Fruit fly (Drosophila melanogaster) whole organism, embryonic: ENCODE results near the gene Eip75B.

Experiments
- ATbp ChIP-seq: fragments of 200-800 bp; sonication (Bioruptor generic); optimal IDR thresholded peaks from 2 replicates; lab custom pipeline; 2017; ENCODE audit warnings: missing biosample characterization, mild to moderate bottlenecking, missing genetic modification characterization, missing genetic modification reagents
- Asciz ChIP-seq: fragments of 200-800 bp; sonication (Bioruptor generic); optimal IDR thresholded peaks from 2 replicates; lab custom pipeline; 2017; ENCODE audit warnings: missing biosample characterization, mild to moderate bottlenecking, missing genetic modification characterization, missing genetic modification reagents
- Blimp-1 ChIP-seq: fragments of 200-800 bp; sonication (Bioruptor generic); optimal IDR thresholded peaks from 3 replicates; lab custom pipeline; 2018; ENCODE audit warnings: missing biosample characterization, missing genetic modification characterization, mild to moderate bottlenecking, moderate library complexity, missing genetic modification reagents
- CG10147 ChIP-seq: fragments of 200-800 bp; sonication (Bioruptor generic); optimal IDR thresholded peaks from 2 replicates; lab custom pipeline; 2019; ENCODE audit warnings: missing biosample characterization, mild to moderate bottlenecking, missing genetic modification characterization, moderate library complexity
- CG10321 ChIP-seq: fragments of 200-800 bp; sonication (Bioruptor generic); IDR thresholded peaks from 2 replicates; pipeline ENCODE4 v1.3.6; 2022; ENCODE audit warnings: missing biosample characterization, missing genetic modification characterization
- CG10431 ChIP-seq: fragments of 200-800 bp; sonication (Bioruptor generic); optimal IDR thresholded peaks from 3 replicates; lab custom pipeline; 2018; ENCODE audit warnings: missing biosample characterization, mild to moderate bottlenecking, missing genetic modification characterization
- CG11504 ChIP-seq: fragments of 200-800 bp; sonication (Bioruptor generic); optimal IDR thresholded peaks from 3 replicates; lab custom pipeline; 2019; ENCODE audit warnings: missing biosample characterization, mild to moderate bottlenecking, missing genetic modification characterization, moderate library complexity
- CG12769 ChIP-seq: fragments of 200-800 bp; sonication (Bioruptor generic); optimal IDR thresholded peaks from 2 replicates; lab custom pipeline; 2019; ENCODE audit warnings: missing biosample characterization, mild to moderate bottlenecking, missing genetic modification characterization, moderate library complexity
- CG17912 ChIP-seq: fragments of 200-800 bp; sonication (Bioruptor generic); optimal IDR thresholded peaks from 2 replicates; lab custom pipeline; 2018; ENCODE audit warnings: missing biosample characterization, mild to moderate bottlenecking, missing genetic modification characterization
- CG1792 ChIP-seq: fragments of 200-800 bp; sonication (Bioruptor generic); optimal IDR thresholded peaks from 2 replicates; lab custom pipeline; 2016; ENCODE audit warnings: missing biosample characterization, missing genetic modification characterization
- CG18619 ChIP-seq: fragments of 200-800 bp; sonication (Bioruptor generic); optimal IDR thresholded peaks from 3 replicates; lab custom pipeline; 2017; ENCODE audit warnings: missing biosample characterization, mild to moderate bottlenecking, missing genetic modification characterization
- CG3163 ChIP-seq: fragments of 200-800 bp; sonication (Bioruptor generic); optimal IDR thresholded peaks from 3 replicates; lab custom pipeline; 2016; ENCODE audit warnings: missing biosample characterization, missing genetic modification characterization
- CG4707 ChIP-seq: fragments of 200-800 bp; sonication (Bioruptor generic); optimal IDR thresholded peaks from 2 replicates; lab custom pipeline; 2018; ENCODE audit warnings: missing biosample characterization, mild to moderate bottlenecking, missing genetic modification characterization, moderate library complexity
- CG6813 ChIP-seq: fragments of 200-800 bp; sonication (Bioruptor generic); optimal IDR thresholded peaks from 2 replicates; lab custom pipeline; 2017; ENCODE audit warnings: missing biosample characterization, missing genetic modification characterization, mild to moderate bottlenecking, moderate library complexity, missing genetic modification reagents
- CG9727 ChIP-seq: fragments of 200-800 bp; sonication (Bioruptor generic); optimal IDR thresholded peaks from 3 replicates; lab custom pipeline; 2017; ENCODE audit warnings: missing biosample characterization, mild to moderate bottlenecking, missing genetic modification characterization
- CTCF ChIP-seq: fragments of 200-800 bp; sonication (Bioruptor generic); optimal IDR thresholded peaks from 2 replicates; lab custom pipeline; 2017; ENCODE audit warnings: missing biosample characterization, mild to moderate bottlenecking, missing genetic modification characterization, moderate library complexity
- CrebB ChIP-seq: fragments of 200-800 bp; sonication (Bioruptor generic); optimal IDR thresholded peaks from 3 replicates; lab custom pipeline; 2018; ENCODE audit warnings: missing biosample characterization, mild to moderate bottlenecking, missing genetic modification characterization
- D ChIP-seq, 2 experiments: fragments of 200-800 bp in 1 of 2; fragments of >200 bp in 1 of 2; sonication (Bioruptor generic) in 1 of 2; optimal IDR thresholded peaks; 2 replicates in 1 of 2; 3 replicates in 1 of 2; lab custom pipeline; 2017; ENCODE audit warnings: mild to moderate bottlenecking in 1 of 2, missing biosample characterization in 1 of 2, missing genetic modification characterization in 1 of 2, missing genetic modification reagents in 1 of 2
- D19A ChIP-seq: fragments of 200-800 bp; optimal IDR thresholded peaks from 3 replicates; lab custom pipeline; 2019; ENCODE audit warnings: missing biosample characterization, mild to moderate bottlenecking, missing genetic modification characterization, moderate library complexity
- Dbx ChIP-seq: fragments of 200-800 bp; sonication (Bioruptor generic); IDR thresholded peaks from 3 replicates; pipeline ENCODE4 v1.3.6; 2022; ENCODE audit warnings: missing biosample characterization, missing genetic modification characterization
- Deaf1 ChIP-seq: fragments of 200-800 bp; optimal IDR thresholded peaks from 3 replicates; lab custom pipeline; 2019; ENCODE audit warnings: missing biosample characterization, mild to moderate bottlenecking, missing genetic modification characterization, moderate library complexity
- Drgx ChIP-seq: fragments of 200-800 bp; sonication (Bioruptor generic); IDR thresholded peaks from 2 replicates; pipeline ENCODE4 v1.3.6; 2022; ENCODE audit warnings: missing biosample characterization, missing genetic modification characterization
- HHEX ChIP-seq: fragments of 200-800 bp; sonication (Bioruptor generic); optimal IDR thresholded peaks from 3 replicates; lab custom pipeline; 2017; ENCODE audit warnings: missing biosample characterization, mild to moderate bottlenecking, missing genetic modification characterization, missing genetic modification reagents
- Hr78 ChIP-seq, 2 experiments: fragments of 200-800 bp in 1 of 2; fragments of >200 bp in 1 of 2; sonication (Bioruptor generic) in 1 of 2; optimal IDR thresholded peaks; 2 replicates each; lab custom pipeline; 2017 to 2019; ENCODE audit warnings: missing biosample characterization in 2 of 2, missing genetic modification characterization in 2 of 2, mild to moderate bottlenecking in 1 of 2, moderate library complexity in 1 of 2
- MTF-1 ChIP-seq: fragments of 200-800 bp; sonication (Bioruptor generic); optimal IDR thresholded peaks from 2 replicates; lab custom pipeline; 2018; ENCODE audit warnings: missing biosample characterization, mild to moderate bottlenecking, missing genetic modification characterization, borderline replicate concordance
- Nf-YB ChIP-seq: fragments of 200-800 bp; sonication (Bioruptor generic); optimal IDR thresholded peaks from 3 replicates; lab custom pipeline; 2019; ENCODE audit warnings: missing biosample characterization, mild to moderate bottlenecking, missing genetic modification characterization, moderate library complexity
- Nf-YC ChIP-seq: fragments of 200-800 bp; optimal IDR thresholded peaks from 3 replicates; lab custom pipeline; 2019; ENCODE audit warnings: missing biosample characterization, mild to moderate bottlenecking, missing genetic modification characterization, moderate library complexity
- Sry-β ChIP-seq: fragments of 200-800 bp; sonication (Bioruptor generic); optimal IDR thresholded peaks from 2 replicates; lab custom pipeline; 2018; ENCODE audit warnings: missing biosample characterization, mild to moderate bottlenecking, missing genetic modification characterization, moderate library complexity
- YL-1 ChIP-seq: fragments of 200-800 bp; sonication (Bioruptor generic); optimal IDR thresholded peaks from 3 replicates; lab custom pipeline; 2017; ENCODE audit warnings: missing biosample characterization, mild to moderate bottlenecking, missing genetic modification characterization
- ato ChIP-seq: fragments of 200-800 bp; sonication (Bioruptor generic); IDR thresholded peaks from 2 replicates; pipeline ENCODE4 v1.3.6; 2022; ENCODE audit warnings: missing biosample characterization, missing genetic modification characterization; ENCODE audit not compliant: partially characterized antibody
- bsh ChIP-seq, 2 experiments: fragments of 200-800 bp; sonication (Bioruptor generic); optimal IDR thresholded peaks; 2 replicates each; lab custom pipeline; 2017 to 2018; ENCODE audit warnings: mild to moderate bottlenecking in 2 of 2, missing biosample characterization in 2 of 2, missing genetic modification characterization in 2 of 2, moderate library complexity in 1 of 2
- caup ChIP-seq: fragments of 200-800 bp; sonication (Bioruptor generic); optimal IDR thresholded peaks from 3 replicates; lab custom pipeline; 2017; ENCODE audit warnings: missing biosample characterization, mild to moderate bottlenecking, missing genetic modification characterization, moderate library complexity; ENCODE audit not compliant: severe bottlenecking
- corto ChIP-seq: fragments of 200-800 bp; sonication (Bioruptor generic); optimal IDR thresholded peaks from 2 replicates; lab custom pipeline; 2016; ENCODE audit warnings: missing biosample characterization, mild to moderate bottlenecking, missing genetic modification characterization, moderate library complexity
- dmrt11E ChIP-seq: fragments of 200-800 bp; sonication (Bioruptor generic); optimal IDR thresholded peaks from 3 replicates; lab custom pipeline; 2018; ENCODE audit warnings: missing biosample characterization, mild to moderate bottlenecking, missing genetic modification characterization, moderate library complexity
- exex ChIP-seq: fragments of 200-800 bp; sonication (Bioruptor generic); optimal IDR thresholded peaks from 4 replicates; lab custom pipeline; 2018; ENCODE audit warnings: missing biosample characterization, mild to moderate bottlenecking, missing genetic modification characterization, moderate library complexity
- fd64A ChIP-seq: fragments of 200-800 bp; sonication (Bioruptor generic); optimal IDR thresholded peaks from 3 replicates; lab custom pipeline; 2018; ENCODE audit warnings: missing biosample characterization, mild to moderate bottlenecking, missing genetic modification characterization
- ftz-f1 ChIP-seq: fragments of 200-800 bp; sonication (Bioruptor generic); optimal IDR thresholded peaks from 2 replicates; lab custom pipeline; 2016; ENCODE audit warnings: missing biosample characterization, missing genetic modification characterization
- lmd ChIP-seq: fragments of 200-800 bp; sonication (Bioruptor generic); IDR thresholded peaks from 2 replicates; pipeline ENCODE4 v1.3.6; 2022; ENCODE audit warnings: missing biosample characterization, missing genetic modification characterization
- lov ChIP-seq, 2 experiments: fragments of 200-800 bp in 1 of 2; fragments of >200 bp in 1 of 2; sonication (Bioruptor generic) in 1 of 2; IDR thresholded peaks in 1 of 2; optimal IDR thresholded peaks in 1 of 2; 2 replicates in 1 of 2; 3 replicates in 1 of 2; pipeline versions ENCODE4 v1.3.6 to Lab custom; 2017 to 2022; ENCODE audit warnings: missing biosample characterization in 1 of 2, missing genetic modification characterization in 1 of 2
- nau ChIP-seq: fragments of 200-800 bp; sonication (Bioruptor generic); optimal IDR thresholded peaks from 3 replicates; lab custom pipeline; 2017; ENCODE audit warnings: missing biosample characterization, mild to moderate bottlenecking, missing genetic modification characterization, missing genetic modification reagents
- nerfin-1 ChIP-seq: fragments of 200-800 bp; sonication (Bioruptor generic); optimal IDR thresholded peaks from 3 replicates; lab custom pipeline; 2019; ENCODE audit warnings: missing biosample characterization, mild to moderate bottlenecking, missing genetic modification characterization, moderate library complexity
- pum ChIP-seq: fragments of 200-800 bp; sonication (Bioruptor generic); optimal IDR thresholded peaks from 2 replicates; lab custom pipeline; 2016; ENCODE audit warnings: missing biosample characterization, missing genetic modification characterization
- sens ChIP-seq: fragments of 200-800 bp; sonication (Bioruptor generic); peaks from one replicate; lab custom pipeline; 2016; ENCODE audit warnings: missing biosample characterization, missing genetic modification characterization
- sens-2 ChIP-seq: fragments of 200-800 bp; sonication (Bioruptor generic); IDR thresholded peaks from 2 replicates; pipeline ENCODE4 v1.3.6; 2022; ENCODE audit warnings: missing biosample characterization, missing genetic modification characterization
- trem ChIP-seq: fragments of 200-800 bp; optimal IDR thresholded peaks from 3 replicates; lab custom pipeline; 2019; ENCODE audit warnings: missing biosample characterization, mild to moderate bottlenecking, missing genetic modification characterization, moderate library complexity
- z ChIP-seq: fragments of 200-800 bp; sonication (Bioruptor generic); IDR thresholded peaks from 3 replicates; pipeline ENCODE4 v1.3.6; 2022; ENCODE audit warnings: missing biosample characterization, missing genetic modification characterization

Eip75B gene

dm6 chr3L:17968552-17969378, 95.7 kb downstream of the Eip75B start (continued):
- TF ChIP-seq Blimp-1 (peak; percentile 100), caup (GFP tag; lab: Kevin White, UChicago) (no peak), CG9727 (GFP tag; lab: Kevin White, UChicago) (no peak), Hr78 (GFP tag; optimal IDR thresholded peaks at IDR 0.05; lab: Kevin White, UChicago) (peak in 1 of 2 experiments; percentile 62), CG10431 (GFP tag; lab: Kevin White, UChicago) (peak; percentile 57), D (optimal IDR thresholded peaks at IDR 0.05; lab: Kevin White, UChicago) (no peak), D (GFP tag; optimal IDR thresholded peaks at IDR 0.05; lab: Kevin White, UChicago) (peak; percentile 20), lmd (GFP tag; lab: Robert Waterston, UW) (no peak), CG4707 (GFP tag; lab: Kevin White, UChicago) (peak; percentile 68), sens (GFP tag; lab: Kevin White, UChicago) (peak; percentile 84), trem (tag; lab: Kevin White, UChicago) (peak; percentile 2), CrebB (peak; percentile 39), nau (GFP tag; lab: Kevin White, UChicago) (peak; percentile 46), nerfin-1 (tag; lab: Kevin White, UChicago) (peak; percentile 54), CG1792 (GFP tag; lab: Kevin White, UChicago) (no peak), MTF-1 (GFP tag; lab: Kevin White, UChicago) (peak; percentile 71), CTCF (GFP tag; lab: Kevin White, UChicago) (no peak), Nf-YB (GFP tag; lab: Kevin White, UChicago) (peak; percentile 52), sens-2 (GFP tag; lab: Robert Waterston, UW) (no peak), YL-1 (peak; percentile 20), lov (optimal IDR thresholded peaks at IDR 0.05; lab: Kevin White, UChicago) (no peak), lov (GFP tag; IDR thresholded peaks at IDR 0.05; lab: Robert Waterston, UW) (peak; percentile 64; the same call in 1 of the 3 replicates), ATbp (GFP tag; lab: Kevin White, UChicago) (peak; percentile 43), D19A (tag; lab: Kevin White, UChicago) (no peak), Asciz (GFP tag; lab: Kevin White, UChicago) (no peak), CG6813 (GFP tag; lab: Kevin White, UChicago) (peak; percentile 48), Drgx (GFP tag; lab: Robert Waterston, UW) (0 out of 2 replicates have a peak, but pooled peaks have one; percentile 9), bsh (GFP tag; optimal IDR thresholded peaks at IDR 0.05; lab: Kevin White, UChicago) (peak in 1 of 2 experiments; percentile 59), CG18619 (no peak), corto (GFP tag; lab: Kevin White, UChicago) (no peak), dmrt11E (tag; lab: Kevin White, UChicago) (peak; percentile 23), CG12769 (tag; lab: Kevin White, UChicago) (peak; percentile 82), ftz-f1 (GFP tag; lab: Kevin White, UChicago) (peak; percentile 92), HHEX (GFP tag; lab: Kevin White, UChicago) (peak; percentile 9), CG10147 (GFP tag; lab: Kevin White, UChicago) (peak; percentile 33), CG10321 (GFP tag; lab: Robert Waterston, UW) (peak; percentile 50; the same call in 1 of the 2 replicates), ato (GFP tag; lab: Robert Waterston, UW) (no peak), Nf-YC (tag; lab: Kevin White, UChicago) (peak; percentile 16), fd64A (GFP tag; lab: Kevin White, UChicago) (peak; percentile 77), Dbx (GFP tag; lab: Robert Waterston, UW) (no peak), CG11504 (tag; lab: Kevin White, UChicago) (peak; percentile 20), Deaf1 (tag; lab: Kevin White, UChicago) (peak; percentile 98), CG3163 (peak; percentile 12), z (GFP tag; lab: Robert Waterston, UW) (peak; percentile 75), Sry-β (GFP tag; lab: Kevin White, UChicago) (peak; percentile 54), exex (peak; percentile 9), CG17912 (GFP tag; lab: Kevin White, UChicago) (peak; percentile 49), pum (no peak)
